Fruit fly (Drosophila melanogaster) Kc167 (cell line): ENCODE results near the gene Ilp8.

ENCODE experiments used
- Myc ChIP-seq: fragments of >200 bp; optimal IDR thresholded peaks from 2 replicates; lab custom pipeline; 2017; ENCODE audit warnings: missing external identifiers
- Sin3A ChIP-seq: fragments of >200 bp; optimal IDR thresholded peaks from 2 replicates; lab custom pipeline; 2018; ENCODE audit warnings: missing external identifiers
- h ChIP-seq: fragments of >200 bp; optimal IDR thresholded peaks from 3 replicates; lab custom pipeline; 2018; ENCODE audit warnings: missing external identifiers

DNA sequence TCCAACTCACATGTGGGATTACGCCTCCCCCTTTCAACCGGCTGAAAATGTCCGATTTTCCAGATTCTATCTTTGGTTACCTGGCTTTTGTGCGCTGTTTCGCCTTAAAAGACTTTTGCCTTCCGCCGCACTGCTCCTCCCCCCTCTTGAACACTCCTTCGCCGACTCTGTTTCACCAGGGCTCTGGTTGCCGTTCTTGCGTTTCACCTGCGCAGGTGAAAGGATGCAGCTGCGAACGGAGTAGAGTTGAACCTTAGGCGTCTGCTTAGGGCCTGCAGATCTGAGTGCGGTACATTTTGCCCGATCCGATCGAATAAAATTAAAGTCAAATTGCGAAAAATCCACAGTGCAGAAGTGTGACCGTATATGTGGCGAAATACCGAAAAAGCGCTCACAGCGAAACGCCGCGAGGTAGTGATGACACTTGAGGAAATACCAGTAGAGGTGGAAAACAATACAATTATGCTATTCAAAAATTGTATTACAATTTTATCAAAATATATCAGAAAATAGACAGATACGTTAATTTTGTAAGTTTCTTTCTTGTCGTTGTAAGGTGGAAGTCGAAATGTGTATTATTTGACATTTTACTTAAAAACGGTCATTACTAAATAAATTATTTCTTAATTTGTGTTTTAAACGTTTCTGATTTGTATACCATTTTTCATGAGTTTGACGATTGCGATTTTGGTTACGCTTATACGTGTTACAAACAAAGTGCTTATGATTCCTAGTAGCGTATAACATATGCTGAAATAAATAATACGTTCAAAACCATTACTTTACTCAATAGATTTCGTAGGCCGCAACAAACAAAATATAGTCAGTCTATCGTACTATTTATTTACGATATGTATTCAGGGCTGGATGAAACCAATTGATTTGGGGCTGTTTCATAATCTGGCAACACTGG, 16.0 kb downstream of the Ilp8 start, which contains the start of the genes CG6664 and CG7728:
- TF ChIP-seq h (lab: Kevin White, UChicago) = no peak
- no peak for TF ChIP-seq Sin3A (lab: Kevin White, UChicago)
- TF ChIP-seq Myc (lab: Kevin White, UChicago) = no peak
